Fruit fly (Drosophila melanogaster) whole organism, wandering third instar larva: Measurements from ENCODE around the gene CG4661.

Experiments
- CG32264 ChIP-seq: fragments of 200-800 bp; sonication (Bioruptor generic); optimal IDR thresholded peaks from 2 replicates; lab custom pipeline; 2016; ENCODE audit warnings: missing biosample characterization, missing genetic modification characterization
- GATAd ChIP-seq: sonication (Bioruptor generic); optimal IDR thresholded peaks from 2 replicates; lab custom pipeline; 2016; ENCODE audit warnings: missing biosample characterization, missing genetic modification characterization
- Hr78 ChIP-seq: fragments of >200 bp; optimal IDR thresholded peaks from 2 replicates; lab custom pipeline; 2017; ENCODE audit warnings: missing biosample characterization, missing genetic modification characterization
- Jra ChIP-seq: sonication (Bioruptor generic); optimal IDR thresholded peaks from 2 replicates; lab custom pipeline; 2016; ENCODE audit warnings: missing biosample characterization, missing genetic modification characterization
- sv ChIP-seq: fragments of 200-800 bp; sonication (Bioruptor generic); optimal IDR thresholded peaks from 3 replicates; lab custom pipeline; 2016; ENCODE audit warnings: missing biosample characterization, missing genetic modification characterization

- TF ChIP-seq Hr78 (GFP tag; lab: Kevin White, UChicago) (no peak), sv (GFP tag; lab: Kevin White, UChicago) (no peak), GATAd (GFP tag; lab: Kevin White, UChicago) (no peak), Jra (GFP tag; lab: Kevin White, UChicago) (no peak), CG32264 (GFP tag; lab: Kevin White, UChicago) (no peak)
Measured at dm6 chrX:12840041-12840440, 17.5 kb downstream of the CG4661 start.
